Worm (Caenorhabditis elegans) whole organism, L4 larva: ENCODE results near the gene dnj-17.

Experiments
- F26F4.8 ChIP-seq: fragments of 200-800 bp; sonication (Bioruptor generic); conservative IDR thresholded peaks from 2 replicates; pipeline ENCODE4 v1.3.6; 2022; ENCODE audit warnings: missing genetic modification characterization, missing compliant biosample characterization
- T26A8.4 ChIP-seq: fragments of 200-800 bp; sonication (Bioruptor generic); IDR thresholded peaks from 2 replicates; pipeline ENCODE4 v1.3.6; 2022; ENCODE audit warnings: missing genetic modification characterization, missing compliant biosample characterization
- Y48G9A.11 ChIP-seq: fragments of 200-800 bp; sonication (Bioruptor generic); IDR thresholded peaks from 2 replicates; pipeline ENCODE4 v1.3.6; 2022; ENCODE audit warnings: missing genetic modification reagents, missing genetic modification characterization, missing compliant biosample characterization
- ZK546.5 ChIP-seq, 2 experiments: sonication (generic microtip); optimal IDR thresholded peaks; 2 replicates each; lab custom pipeline; 2017; ENCODE audit warnings: missing biosample characterization in 2 of 2, missing genetic modification characterization in 2 of 2
- aha-1 ChIP-seq: fragments of 150-350 bp; peaks from one replicate; lab custom pipeline; 2014; ENCODE audit warnings: missing biosample characterization, missing genetic modification characterization
- ceh-28 ChIP-seq: fragments of 150-350 bp; optimal IDR thresholded peaks from 2 replicates; lab custom pipeline; 2014; ENCODE audit warnings: missing biosample characterization, missing genetic modification reagents, missing genetic modification characterization
- daf-16 ChIP-seq, 3 experiments: sonication (generic microtip); optimal IDR thresholded peaks; 2 replicates each; lab custom pipeline; 2016 to 2017; ENCODE audit warnings: missing genetic modification characterization in 3 of 3, missing genetic modification reagents in 3 of 3, mild to moderate bottlenecking in 2 of 3, missing compliant biosample characterization in 2 of 3, missing biosample characterization in 1 of 3, moderate library complexity in 1 of 3
- dmd-6 ChIP-seq: fragments of 200-800 bp; sonication (Bioruptor generic); IDR thresholded peaks from 2 replicates; pipeline ENCODE4 v1.3.6; 2022; ENCODE audit warnings: missing genetic modification reagents, missing genetic modification characterization, missing compliant biosample characterization
- egl-27 ChIP-seq: sonication (generic microtip); optimal IDR thresholded peaks from 3 replicates; lab custom pipeline; 2017; ENCODE audit warnings: missing biosample characterization, missing genetic modification reagents, missing genetic modification characterization
- egl-43 ChIP-seq: fragments of 200-800 bp; sonication (Bioruptor generic); IDR thresholded peaks from 2 replicates; pipeline ENCODE4 v1.3.6; 2022; ENCODE audit warnings: missing genetic modification reagents, missing genetic modification characterization, missing compliant biosample characterization
- fkh-10 ChIP-seq: fragments of 150-350 bp; optimal IDR thresholded peaks from 2 replicates; lab custom pipeline; 2014; ENCODE audit warnings: missing biosample characterization, missing genetic modification reagents, missing genetic modification characterization
- gei-8 ChIP-seq: fragments of 200-800 bp; sonication (Bioruptor generic); optimal IDR thresholded peaks from 2 replicates; lab custom pipeline; 2018; ENCODE audit warnings: mild to moderate bottlenecking, missing genetic modification characterization, missing compliant biosample characterization
- hlh-30 ChIP-seq: sonication (generic microtip); optimal IDR thresholded peaks from 2 replicates; lab custom pipeline; 2017; ENCODE audit warnings: antibody characterized with exemption, mild to moderate bottlenecking, missing genetic modification characterization, missing compliant biosample characterization; ENCODE audit not compliant: insufficient read depth
- jun-1 ChIP-seq: fragments of 150-350 bp; optimal IDR thresholded peaks from 2 replicates; lab custom pipeline; 2014; ENCODE audit warnings: missing biosample characterization, missing genetic modification reagents, missing genetic modification characterization
- lsy-2 ChIP-seq, 2 experiments: fragments of 150-350 bp in 1 of 2; sonication (generic microtip) in 1 of 2; optimal IDR thresholded peaks; 2 replicates each; lab custom pipeline; 2014 to 2017; ENCODE audit warnings: missing biosample characterization in 2 of 2, missing genetic modification characterization in 2 of 2
- madf-5 ChIP-seq, 2 experiments: fragments of 200-800 bp; sonication (Bioruptor generic); IDR thresholded peaks; 2 replicates each; pipeline ENCODE4 v1.3.6; 2022; ENCODE audit warnings: missing compliant biosample characterization in 2 of 2, missing genetic modification characterization in 2 of 2
- mes-2 ChIP-seq: sonication (generic microtip); optimal IDR thresholded peaks from 2 replicates; lab custom pipeline; 2016; ENCODE audit warnings: missing genotype, mild to moderate bottlenecking, missing genetic modification characterization, missing compliant biosample characterization; ENCODE audit not compliant: poor library complexity, severe bottlenecking
- mxl-3 ChIP-seq: fragments of 200-800 bp; sonication (Bioruptor generic); optimal IDR thresholded peaks from 2 replicates; lab custom pipeline; 2018; ENCODE audit warnings: mild to moderate bottlenecking, missing genetic modification characterization, missing compliant biosample characterization
- nhr-10 ChIP-seq: fragments of 150-350 bp; optimal IDR thresholded peaks from 2 replicates; lab custom pipeline; 2014; ENCODE audit warnings: missing biosample characterization, missing genetic modification characterization
- nhr-102 ChIP-seq: sonication (generic microtip); optimal IDR thresholded peaks from 2 replicates; lab custom pipeline; 2016; ENCODE audit warnings: mild to moderate bottlenecking, missing genetic modification characterization, moderate library complexity, missing compliant biosample characterization
- nhr-11 ChIP-seq: fragments of 150-350 bp; optimal IDR thresholded peaks from 2 replicates; lab custom pipeline; 2014; ENCODE audit warnings: missing biosample characterization, missing genetic modification characterization
- nhr-25 ChIP-seq: sonication (generic microtip); optimal IDR thresholded peaks from 2 replicates; lab custom pipeline; 2017; ENCODE audit warnings: missing genetic modification characterization, mild to moderate bottlenecking, missing compliant biosample characterization, antibody characterized with exemption, moderate library complexity, borderline replicate concordance; ENCODE audit not compliant: insufficient read depth
- nhr-48 ChIP-seq: sonication (generic microtip); optimal IDR thresholded peaks from 2 replicates; lab custom pipeline; 2016; ENCODE audit warnings: mild to moderate bottlenecking, missing genetic modification characterization, missing compliant biosample characterization
- nhr-76 ChIP-seq: fragments of 150-350 bp; optimal IDR thresholded peaks from 2 replicates; lab custom pipeline; 2014; ENCODE audit warnings: missing biosample characterization, missing genetic modification characterization
- nhr-77 ChIP-seq: fragments of 150-350 bp; optimal IDR thresholded peaks from 2 replicates; lab custom pipeline; 2014; ENCODE audit warnings: missing biosample characterization, missing genetic modification characterization
- pha-4 ChIP-seq, 2 experiments: fragments of 150-350 bp in 1 of 2; fragments of 200-800 bp in 1 of 2; sonication (Bioruptor generic) in 1 of 2; IDR thresholded peaks in 1 of 2; optimal IDR thresholded peaks in 1 of 2; 2 replicates each; pipeline versions ENCODE4 v1.3.6 to Lab custom; 2014 to 2022; ENCODE audit warnings: missing genetic modification characterization in 2 of 2, missing genetic modification reagents in 2 of 2, missing biosample characterization in 1 of 2, missing compliant biosample characterization in 1 of 2
- rbr-2 ChIP-seq: sonication (generic microtip); optimal IDR thresholded peaks from 2 replicates; lab custom pipeline; 2016; ENCODE audit warnings: missing genotype, missing genetic modification characterization, missing compliant biosample characterization
- sdz-12 ChIP-seq: fragments of 200-800 bp; sonication (Bioruptor generic); optimal IDR thresholded peaks from 2 replicates; lab custom pipeline; 2018; ENCODE audit warnings: mild to moderate bottlenecking, missing genetic modification characterization, missing compliant biosample characterization
- skn-1 ChIP-seq: fragments of 150-350 bp; optimal IDR thresholded peaks from 2 replicates; lab custom pipeline; 2014; ENCODE audit warnings: missing biosample characterization, missing genetic modification characterization
- snpc-1.2 ChIP-seq: fragments of 200-800 bp; sonication (Bioruptor generic); IDR thresholded peaks from 2 replicates; pipeline ENCODE4 v1.3.6; 2022; ENCODE audit warnings: missing genetic modification reagents, missing genetic modification characterization, missing compliant biosample characterization
- spr-3 ChIP-seq: fragments of 200-800 bp; sonication (Bioruptor generic); optimal IDR thresholded peaks from 2 replicates; lab custom pipeline; 2018; ENCODE audit warnings: mild to moderate bottlenecking, missing genetic modification characterization, missing compliant biosample characterization
- unc-39 ChIP-seq: sonication (generic microtip); optimal IDR thresholded peaks from 2 replicates; lab custom pipeline; 2017; ENCODE audit warnings: missing biosample characterization, missing genetic modification characterization
- ztf-11 ChIP-seq: fragments of 150-350 bp; optimal IDR thresholded peaks from 2 replicates; lab custom pipeline; 2014; ENCODE audit warnings: missing biosample characterization, missing genetic modification characterization

Gene dnj-17

DNA sequence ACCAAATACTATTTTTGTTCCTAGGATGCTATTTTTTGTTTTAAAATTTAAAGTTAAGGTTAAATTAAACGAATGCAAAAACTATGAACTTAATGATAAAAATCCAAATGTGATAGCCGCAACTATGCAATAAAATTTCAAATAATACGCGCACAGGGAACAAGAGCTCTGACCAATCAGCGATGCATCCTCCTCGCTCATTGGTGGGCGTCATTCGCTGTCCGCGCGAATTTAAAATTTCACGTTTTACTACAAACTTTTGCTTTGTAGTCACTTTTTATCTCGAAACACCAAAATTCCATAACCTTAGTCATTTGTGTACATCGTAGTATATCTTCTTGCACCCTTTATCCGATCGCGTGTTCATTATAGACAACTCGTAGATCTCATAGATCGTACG is 10.0 kb downstream of the dnj-17 start:
- no peak for TF ChIP-seq snpc-1.2
- no peak for TF ChIP-seq nhr-77
- TF ChIP-seq mxl-3 (GFP tag; lab: Kevin White, UChicago): no peak
- no peak for TF ChIP-seq unc-39 (tag; lab: Kevin White, UChicago)
- TF ChIP-seq nhr-102 (tag; lab: Kevin White, UChicago): no peak
- TF ChIP-seq F26F4.8 (GFP tag; lab: Robert Waterston, UW): no peak
- no peak for TF ChIP-seq egl-27 (tag; lab: Kevin White, UChicago)

DNA sequence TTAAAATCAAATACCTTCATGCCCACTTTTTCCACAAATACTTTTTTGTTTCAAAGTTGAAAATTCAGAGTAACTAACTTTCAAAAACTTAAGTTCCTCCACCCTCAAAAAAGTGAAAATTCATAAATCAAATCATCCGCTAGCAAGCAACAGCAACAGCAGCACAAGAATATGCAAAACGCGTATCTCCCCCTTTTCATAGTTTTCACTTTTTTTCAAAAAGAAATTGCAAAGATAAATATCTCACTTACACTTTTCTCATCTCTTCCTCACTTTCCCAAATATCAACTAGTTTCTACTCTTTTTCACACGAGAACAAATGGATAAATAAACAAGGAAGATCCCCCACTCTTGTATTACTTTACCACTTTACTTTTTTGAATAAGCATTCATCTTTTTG is 11.5 kb downstream of the dnj-17 start:
- TF ChIP-seq egl-43 (GFP tag; lab: Robert Waterston, UW) (no peak), hlh-30 (no peak), lsy-2 (tag; optimal IDR thresholded peaks at IDR 0.05; lab: Kevin White, UChicago) (no peak), jun-1 (tag; lab: Kevin White, UChicago) (no peak), rbr-2 (tag; lab: Kevin White, UChicago) (no peak), Y48G9A.11 (GFP tag; lab: Robert Waterston, UW) (no peak), skn-1 (no peak), nhr-10 (no peak), spr-3 (GFP tag; lab: Kevin White, UChicago) (no peak), gei-8 (no peak), fkh-10 (GFP tag; lab: Kevin White, UChicago) (no peak), nhr-77 (no peak), egl-27 (tag; lab: Kevin White, UChicago) (no peak), ztf-11 (no peak)

DNA sequence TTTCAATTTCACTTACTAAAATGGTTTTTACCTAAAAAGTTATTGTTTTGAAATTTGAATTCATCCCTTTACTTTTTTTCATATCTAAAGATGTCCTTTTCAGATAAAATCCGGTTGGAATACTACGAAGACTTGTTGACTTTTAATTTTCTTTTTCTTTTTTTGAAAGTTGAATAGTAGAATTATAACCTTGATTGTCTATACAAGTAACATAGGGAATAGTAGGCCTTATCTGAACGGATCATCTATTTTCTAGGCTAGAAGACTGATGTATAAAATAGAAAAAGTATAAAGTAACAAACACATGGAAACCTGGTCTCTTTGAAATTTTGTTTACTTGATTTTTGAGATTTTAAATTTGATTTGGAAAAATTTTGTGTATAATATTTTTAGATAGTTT is 12.3 kb downstream of the dnj-17 start:
- TF ChIP-seq sdz-12 (GFP tag; lab: Kevin White, UChicago) (no peak), pha-4 (GFP tag; IDR thresholded peaks at IDR 0.05; lab: Robert Waterston, UW) (no peak), pha-4 (tag; optimal IDR thresholded peaks at IDR 0.05; lab: Kevin White, UChicago) (no peak), Y48G9A.11 (GFP tag; lab: Robert Waterston, UW) (no peak), egl-27 (tag; lab: Kevin White, UChicago) (no peak), T26A8.4 (no peak), nhr-76 (tag; lab: Kevin White, UChicago) (no peak), ceh-28 (tag; lab: Kevin White, UChicago) (no peak)

DNA sequence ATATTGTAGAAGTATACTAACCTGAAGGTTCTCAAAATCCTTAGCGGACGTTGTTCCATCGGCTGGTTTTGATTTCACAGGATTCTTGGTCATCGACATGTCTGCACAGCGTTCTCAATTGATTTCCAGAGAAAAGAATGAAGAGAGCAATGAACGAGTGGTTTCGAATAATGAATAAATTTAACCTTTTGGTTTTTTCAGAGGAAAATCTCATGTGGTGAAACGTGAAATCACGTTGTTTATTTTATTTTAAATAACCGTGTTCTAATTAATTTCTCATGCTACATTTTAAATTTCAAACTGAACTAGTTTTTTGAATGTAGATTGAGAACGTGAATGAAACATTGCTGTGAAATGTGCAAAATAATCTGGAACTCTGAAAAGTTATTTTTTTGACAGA is 12.9 kb downstream of the dnj-17 start, which contains the start of gene T03F6.6:
TSS of gene T03F6.6 (minus strand) at position 101 of the 400 bp plus-strand sequence.
- TF ChIP-seq dmd-6 (GFP tag; lab: Robert Waterston, UW) (no peak), daf-16 (GFP tag; optimal IDR thresholded peaks at IDR 0.05; lab: Kevin White, UChicago) (no peak), daf-16 (tag; optimal IDR thresholded peaks at IDR 0.05; lab: Kevin White, UChicago) (no peak), egl-27 (tag; lab: Kevin White, UChicago) (no peak), ZK546.5 (tag; optimal IDR thresholded peaks at IDR 0.05; lab: Kevin White, UChicago) (no peak), nhr-25 (no peak), egl-43 (GFP tag; lab: Robert Waterston, UW) (no peak), sdz-12 (GFP tag; lab: Kevin White, UChicago) (no peak), madf-5 (GFP tag; IDR thresholded peaks at IDR 0.05; lab: Robert Waterston, UW) (no peak), nhr-48 (tag; lab: Kevin White, UChicago) (no peak), nhr-11 (tag; lab: Kevin White, UChicago) (no peak)

DNA sequence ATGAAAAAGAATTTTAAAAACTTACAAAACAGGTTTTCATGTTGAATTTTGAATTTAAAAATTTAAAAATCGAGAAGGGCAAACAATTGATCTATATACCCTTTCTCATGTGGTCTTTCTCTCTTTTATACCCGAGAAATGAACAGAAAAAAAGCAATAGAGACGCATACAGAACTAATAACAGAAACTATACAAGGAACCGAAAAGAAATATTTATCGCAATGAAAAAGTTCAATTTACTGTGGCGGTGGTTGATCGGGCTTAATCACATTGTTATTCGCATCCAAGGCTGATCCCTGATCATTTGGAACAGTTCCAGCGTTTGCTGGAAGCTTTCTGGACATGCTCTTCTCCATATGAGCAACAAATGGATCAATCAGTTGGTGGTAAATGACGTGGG is 14.9 kb downstream of the dnj-17 start, which contains the start of gene T03F6.10:
TSS of gene T03F6.10 (minus strand) at position 101 of the 400 bp plus-strand sequence.
- peak; percentile 44 for TF ChIP-seq aha-1 (tag; lab: Kevin White, UChicago)
- no peak for TF ChIP-seq mes-2 (tag; lab: Kevin White, UChicago)
